Worm (Caenorhabditis elegans): Measurements from ENCODE around the gene tba-8.

The tba-8 gene

DNA sequence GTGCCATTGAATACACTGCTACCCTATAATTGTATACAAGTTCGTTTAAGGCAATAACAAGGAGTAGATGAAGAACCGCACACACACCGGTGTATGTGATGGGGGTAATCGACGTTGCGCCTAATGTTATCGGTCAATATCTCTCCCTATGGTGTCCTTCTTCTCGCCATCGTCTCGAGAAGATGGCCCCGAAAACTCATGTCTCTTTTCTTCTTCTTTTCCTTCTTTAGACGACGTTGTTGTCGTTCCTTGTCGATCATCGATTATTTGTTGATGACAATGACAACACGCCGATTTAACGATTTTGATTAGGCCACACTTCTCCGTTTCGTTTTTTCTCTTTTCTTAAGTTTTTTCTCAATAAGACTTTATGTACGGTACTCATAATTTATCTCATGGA lies 49.0 kb downstream of the tba-8 start:
- TF ChIP-seq F10E7.11 (tag; optimal IDR thresholded peaks at IDR 0.05) = no peak
- no peak for TF ChIP-seq snpc-4 (GFP tag; optimal IDR thresholded peaks at IDR 0.05)
- TF ChIP-seq snpc-4 (tag; optimal IDR thresholded peaks at IDR 0.05) = no peak
- TF ChIP-seq dox-1 (GFP tag; IDR thresholded peaks at IDR 0.05) = no peak

DNA sequence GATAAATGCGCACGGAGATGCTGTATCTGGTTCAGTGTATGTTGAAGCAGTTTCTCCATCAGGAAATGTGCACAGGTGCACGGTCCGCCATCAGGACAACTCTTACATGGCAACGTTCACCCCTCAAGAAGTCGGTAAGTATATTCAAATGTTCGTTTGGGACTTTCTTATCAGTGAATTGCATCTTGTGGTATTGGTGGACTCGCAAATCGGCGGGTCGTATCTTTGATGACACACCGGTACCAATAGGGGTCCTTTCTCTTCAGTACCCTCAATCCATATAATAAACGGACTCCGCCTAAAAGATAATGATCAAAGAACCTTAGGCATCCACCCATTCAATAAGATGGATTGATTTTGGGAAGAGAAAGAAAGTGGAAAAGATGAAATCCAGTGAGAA lies 52.2 kb downstream of the tba-8 start:
- no peak for TF ChIP-seq mcd-1 (GFP tag; IDR thresholded peaks at IDR 0.05)
- TF ChIP-seq sptf-2 (GFP tag; optimal IDR thresholded peaks at IDR 0.05) = no peak
- TF ChIP-seq ztf-6 (GFP tag; IDR thresholded peaks at IDR 0.05) = no peak
- TF ChIP-seq Y67H2A.10 (GFP tag; conservative IDR thresholded peaks at IDR 0.05) = no peak

Data from whole organism, young adult.